Worm (Caenorhabditis elegans) whole organism, late embryonic: ENCODE data around the gene egas-2.

Experiments used
- K09A11.1 ChIP-seq: sonication (generic microtip); optimal IDR thresholded peaks from 2 replicates; lab custom pipeline; 2017; ENCODE audit warnings: antibody characterized with exemption, mild to moderate bottlenecking, missing genetic modification characterization, missing compliant biosample characterization; ENCODE audit not compliant: insufficient read depth
- Y22D7AL.16 ChIP-seq: sonication (generic microtip); optimal IDR thresholded peaks from 2 replicates; lab custom pipeline; 2016; ENCODE audit warnings: missing genetic modification characterization, missing compliant biosample characterization
- ahr-1 ChIP-seq: sonication (generic microtip); optimal IDR thresholded peaks from 2 replicates; lab custom pipeline; 2016; ENCODE audit warnings: missing genetic modification characterization, missing compliant biosample characterization
- ama-1 ChIP-seq: fragments of 150-350 bp; optimal IDR thresholded peaks from 2 replicates; lab custom pipeline; 2014
- ceh-14 ChIP-seq: sonication (generic microtip); optimal IDR thresholded peaks from 2 replicates; lab custom pipeline; 2016; ENCODE audit warnings: missing genotype, missing genetic modification characterization, missing compliant biosample characterization
- ceh-18 ChIP-seq: sonication (generic microtip); optimal IDR thresholded peaks from 2 replicates; lab custom pipeline; 2016; ENCODE audit warnings: missing genetic modification characterization, missing compliant biosample characterization
- ceh-19 ChIP-seq: fragments of 200-800 bp; sonication (Bioruptor generic); optimal IDR thresholded peaks from 2 replicates; lab custom pipeline; 2018; ENCODE audit warnings: mild to moderate bottlenecking, missing genetic modification characterization, missing compliant biosample characterization
- ceh-30 ChIP-seq: fragments of 150-350 bp; optimal IDR thresholded peaks from 2 replicates; lab custom pipeline; 2014; ENCODE audit warnings: missing biosample characterization, missing genetic modification characterization
- ceh-9 ChIP-seq: sonication (generic microtip); optimal IDR thresholded peaks from 2 replicates; lab custom pipeline; 2016; ENCODE audit warnings: mild to moderate bottlenecking, missing genetic modification characterization, inconsistent platforms, missing compliant biosample characterization
- che-1 ChIP-seq: sonication (generic microtip); optimal IDR thresholded peaks from 2 replicates; lab custom pipeline; 2016; ENCODE audit warnings: mild to moderate bottlenecking, missing genetic modification characterization, missing compliant biosample characterization
- dmd-4 ChIP-seq: sonication (generic microtip); optimal IDR thresholded peaks from 2 replicates; lab custom pipeline; 2016; ENCODE audit warnings: borderline replicate concordance, missing genetic modification characterization, missing compliant biosample characterization
- eyg-1 ChIP-seq: sonication (generic microtip); optimal IDR thresholded peaks from 2 replicates; lab custom pipeline; 2016; ENCODE audit warnings: missing genotype, missing genetic modification characterization, missing compliant biosample characterization
- fax-1 ChIP-seq: sonication (generic microtip); optimal IDR thresholded peaks from 2 replicates; lab custom pipeline; 2016; ENCODE audit warnings: missing genotype, missing genetic modification characterization, missing compliant biosample characterization
- fkh-10 ChIP-seq: fragments of 150-350 bp; optimal IDR thresholded peaks from 2 replicates; lab custom pipeline; 2014; ENCODE audit warnings: missing biosample characterization, missing genetic modification reagents, missing genetic modification characterization
- hlh-13 ChIP-seq: fragments of 200-800 bp; sonication (Bioruptor generic); optimal IDR thresholded peaks from 2 replicates; lab custom pipeline; 2018; ENCODE audit warnings: mild to moderate bottlenecking, missing genetic modification characterization, missing compliant biosample characterization
- hlh-15 ChIP-seq: sonication (generic microtip); optimal IDR thresholded peaks from 2 replicates; lab custom pipeline; 2016; ENCODE audit warnings: missing genetic modification characterization, missing compliant biosample characterization
- lim-6 ChIP-seq: sonication (generic microtip); optimal IDR thresholded peaks from 2 replicates; lab custom pipeline; 2016; ENCODE audit warnings: missing genetic modification characterization, missing compliant biosample characterization
- lin-11 ChIP-seq: fragments of 200-800 bp; sonication (Bioruptor generic); optimal IDR thresholded peaks from 2 replicates; lab custom pipeline; 2018; ENCODE audit warnings: mild to moderate bottlenecking, missing genetic modification characterization, missing compliant biosample characterization
- madf-2 ChIP-seq: sonication (generic microtip); optimal IDR thresholded peaks from 2 replicates; lab custom pipeline; 2017; ENCODE audit warnings: missing genetic modification characterization, missing compliant biosample characterization
- mec-3 ChIP-seq: sonication (generic microtip); optimal IDR thresholded peaks from 2 replicates; lab custom pipeline; 2016; ENCODE audit warnings: borderline replicate concordance, missing genetic modification characterization, missing compliant biosample characterization
- nfya-1 ChIP-seq: sonication (generic microtip); optimal IDR thresholded peaks from 2 replicates; lab custom pipeline; 2017; ENCODE audit warnings: missing genetic modification characterization, mild to moderate bottlenecking, missing compliant biosample characterization, antibody characterized with exemption, moderate library complexity
- nhr-11 ChIP-seq: fragments of 150-350 bp; optimal IDR thresholded peaks from 2 replicates; lab custom pipeline; 2014; ENCODE audit warnings: missing biosample characterization, missing genetic modification characterization
- nhr-232 ChIP-seq: sonication (generic microtip); optimal IDR thresholded peaks from 2 replicates; lab custom pipeline; 2016; ENCODE audit warnings: missing genetic modification characterization, missing compliant biosample characterization
- odd-2 ChIP-seq: sonication (generic microtip); optimal IDR thresholded peaks from 2 replicates; lab custom pipeline; 2017; ENCODE audit warnings: antibody characterized with exemption, mild to moderate bottlenecking, missing genetic modification characterization, missing compliant biosample characterization
- pqm-1 ChIP-seq: sonication (generic microtip); optimal IDR thresholded peaks from 2 replicates; lab custom pipeline; 2016; ENCODE audit warnings: missing genetic modification characterization, missing compliant biosample characterization
- pros-1 ChIP-seq: fragments of 150-350 bp; optimal IDR thresholded peaks from 2 replicates; lab custom pipeline; 2014; ENCODE audit warnings: missing biosample characterization, missing genetic modification reagents, missing genetic modification characterization
- ref-2 ChIP-seq: sonication (generic microtip); optimal IDR thresholded peaks from 2 replicates; lab custom pipeline; 2016; ENCODE audit warnings: missing genetic modification characterization, missing compliant biosample characterization
- rnt-1 ChIP-seq: sonication (generic microtip); optimal IDR thresholded peaks from 2 replicates; lab custom pipeline; 2016; ENCODE audit warnings: missing genetic modification characterization, missing compliant biosample characterization
- sdc-2 ChIP-seq: sonication (generic microtip); optimal IDR thresholded peaks from 2 replicates; lab custom pipeline; 2016; ENCODE audit warnings: missing genotype, missing genetic modification characterization, missing compliant biosample characterization
- sox-2 ChIP-seq: fragments of 200-800 bp; sonication (Bioruptor generic); IDR thresholded peaks from 2 replicates; pipeline ENCODE4 v1.3.6; 2022; ENCODE audit warnings: missing genetic modification reagents, missing genetic modification characterization, missing compliant biosample characterization
- sox-4 ChIP-seq: sonication (generic microtip); optimal IDR thresholded peaks from 2 replicates; lab custom pipeline; 2017; ENCODE audit warnings: mild to moderate bottlenecking, missing genetic modification characterization, inconsistent platforms, missing compliant biosample characterization
- syd-9 ChIP-seq: sonication (generic microtip); optimal IDR thresholded peaks from 2 replicates; lab custom pipeline; 2016; ENCODE audit warnings: mild to moderate bottlenecking, missing genetic modification characterization, moderate library complexity, missing compliant biosample characterization
- tbx-2 ChIP-seq: sonication (generic microtip); optimal IDR thresholded peaks from 2 replicates; lab custom pipeline; 2016; ENCODE audit warnings: missing genetic modification characterization, missing compliant biosample characterization
- ttx-3 ChIP-seq: sonication (generic microtip); optimal IDR thresholded peaks from 2 replicates; lab custom pipeline; 2016; ENCODE audit warnings: missing genetic modification reagents, missing genetic modification characterization, missing compliant biosample characterization
- unc-42 ChIP-seq: sonication (generic microtip); optimal IDR thresholded peaks from 2 replicates; lab custom pipeline; 2016; ENCODE audit warnings: missing genotype, missing genetic modification characterization, missing compliant biosample characterization
- unc-86 ChIP-seq: sonication (generic microtip); optimal IDR thresholded peaks from 2 replicates; lab custom pipeline; 2016; ENCODE audit warnings: missing genetic modification characterization, missing compliant biosample characterization
- ztf-16 ChIP-seq: sonication (generic microtip); optimal IDR thresholded peaks from 2 replicates; lab custom pipeline; 2017; ENCODE audit warnings: missing genetic modification characterization, missing compliant biosample characterization

Gene egas-2

ce11 chrV:18670017-18670416 is 19.9 kb downstream of the egas-2 start, which contains the start of gene Y69H2.10:
TSS of gene Y69H2.10 (plus strand) at chrV:18670317.
- TF ChIP-seq lim-6 = no peak
- TF ChIP-seq ama-1 (lab: Kevin White, UChicago) = no peak
- TF ChIP-seq dmd-4 (tag; lab: Kevin White, UChicago) = no peak
- no peak for TF ChIP-seq ttx-3
- TF ChIP-seq che-1 (tag; lab: Kevin White, UChicago) = no peak
- TF ChIP-seq unc-42 (tag; lab: Kevin White, UChicago) = no peak
- TF ChIP-seq ref-2 (tag; lab: Kevin White, UChicago) = no peak
- TF ChIP-seq ceh-19 = no peak
- TF ChIP-seq hlh-13 = no peak
- no peak for TF ChIP-seq Y22D7AL.16 (tag; lab: Kevin White, UChicago)
- TF ChIP-seq ahr-1 (tag; lab: Kevin White, UChicago) = no peak
- no peak for TF ChIP-seq mec-3
- TF ChIP-seq pqm-1 (tag; lab: Kevin White, UChicago) = no peak
- TF ChIP-seq ztf-16 = no peak
- TF ChIP-seq unc-86 (tag; lab: Kevin White, UChicago) = no peak
- no peak for TF ChIP-seq sox-2 (GFP tag; lab: Robert Waterston, UW)
- no peak for TF ChIP-seq eyg-1 (tag; lab: Kevin White, UChicago)

ce11 chrV:18671811-18672210 is 21.7 kb downstream of the egas-2 start:
- TF ChIP-seq ceh-14 (tag; lab: Kevin White, UChicago) (no peak), mec-3 (no peak), rnt-1 (tag; lab: Kevin White, UChicago) (no peak), sox-4 (tag; lab: Kevin White, UChicago) (no peak), madf-2 (tag; lab: Kevin White, UChicago) (no peak), fkh-10 (no peak), sdc-2 (tag; lab: Kevin White, UChicago) (no peak), ztf-16 (no peak), syd-9 (tag; lab: Kevin White, UChicago) (no peak), nhr-232 (tag; lab: Kevin White, UChicago) (no peak), sox-2 (GFP tag; lab: Robert Waterston, UW) (no peak), lim-6 (no peak), odd-2 (tag; lab: Kevin White, UChicago) (no peak), pros-1 (tag; lab: Kevin White, UChicago) (no peak), ceh-18 (tag; lab: Kevin White, UChicago) (no peak), lin-11 (tag; lab: Kevin White, UChicago) (no peak), K09A11.1 (no peak), hlh-15 (tag; lab: Kevin White, UChicago) (no peak)
- TF ChIP-seq, all 69 proteins: peak for 0

ce11 chrV:18674367-18674766 is 24.2 kb downstream of the egas-2 start:
- no peak for TF ChIP-seq ceh-9 (tag; lab: Kevin White, UChicago)
- no peak for TF ChIP-seq ceh-19
- no peak for TF ChIP-seq lin-11 (tag; lab: Kevin White, UChicago)
- no peak for TF ChIP-seq che-1 (tag; lab: Kevin White, UChicago)
- no peak for TF ChIP-seq nfya-1 (tag; lab: Kevin White, UChicago)
- no peak for TF ChIP-seq odd-2 (tag; lab: Kevin White, UChicago)
- no peak for TF ChIP-seq nhr-11 (tag; lab: Kevin White, UChicago)
- no peak for TF ChIP-seq dmd-4 (tag; lab: Kevin White, UChicago)
- no peak for TF ChIP-seq tbx-2 (tag; lab: Kevin White, UChicago)
- TF ChIP-seq fax-1 (tag; lab: Kevin White, UChicago) = no peak
- no peak for TF ChIP-seq ceh-14 (tag; lab: Kevin White, UChicago)
- no peak for TF ChIP-seq madf-2 (tag; lab: Kevin White, UChicago)
- no peak for TF ChIP-seq ceh-30 (tag; lab: Kevin White, UChicago)
- TF ChIP-seq ref-2 (tag; lab: Kevin White, UChicago) = no peak
- TF ChIP-seq, all 69 proteins: peak for 0
